Worm (Caenorhabditis elegans) whole organism, L4/young adult: Measurements from ENCODE around the gene T10B9.14.

Experiments
- W03F9.2 ChIP-seq: fragments of 150-350 bp; optimal IDR thresholded peaks from 2 replicates; lab custom pipeline; 2014; ENCODE audit warnings: missing biosample characterization, missing genetic modification characterization
- dao-5 ChIP-seq: sonication (generic microtip); optimal IDR thresholded peaks from 2 replicates; lab custom pipeline; 2016; ENCODE audit warnings: missing genotype, missing genetic modification characterization, moderate library complexity, missing compliant biosample characterization

DNA sequence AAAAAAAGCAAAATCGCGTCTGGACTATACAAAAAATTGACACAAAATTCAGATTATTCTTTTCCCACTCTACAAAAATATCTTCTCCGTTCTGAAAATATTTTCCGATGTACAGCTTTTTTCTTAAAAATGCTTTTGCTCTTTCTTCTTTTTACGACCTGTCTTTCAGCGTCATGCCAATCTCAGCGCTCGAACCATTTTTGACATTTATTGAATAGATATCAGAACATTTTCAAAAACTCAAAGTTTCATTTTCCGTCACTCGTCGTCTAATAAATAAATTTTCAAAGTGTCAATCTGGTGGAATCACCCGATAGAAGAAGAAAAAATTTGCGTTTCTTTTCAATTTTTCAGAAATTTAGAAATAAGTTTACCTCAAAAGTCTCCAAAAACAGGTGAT, 40.8 kb downstream of the T10B9.14 start:
- TF ChIP-seq W03F9.2 (tag; lab: Kevin White, UChicago) (no peak), dao-5 (no peak)
